Fruit fly (Drosophila melanogaster) whole organism, embryonic: ENCODE data around the gene Ir76b.

Experiments used
- CG10274 ChIP-seq: fragments of 200-800 bp; sonication (Bioruptor generic); optimal IDR thresholded peaks from 3 replicates; lab custom pipeline; 2017; ENCODE audit warnings: missing biosample characterization, mild to moderate bottlenecking, missing genetic modification characterization
- CG11093 ChIP-seq: fragments of 200-800 bp; sonication (Bioruptor generic); IDR thresholded peaks from 3 replicates; pipeline ENCODE4 v1.3.6; 2022; ENCODE audit warnings: missing biosample characterization, missing genetic modification characterization
- CG13287 ChIP-seq: fragments of 200-800 bp; sonication (Bioruptor generic); IDR thresholded peaks from 2 replicates; pipeline ENCODE4 v1.3.6; 2022; ENCODE audit warnings: missing biosample characterization, missing genetic modification characterization; ENCODE audit not compliant: partially characterized antibody
- CG14050 ChIP-seq: fragments of 200-800 bp; sonication (Bioruptor generic); IDR thresholded peaks from 3 replicates; pipeline ENCODE4 v1.3.6; 2022; ENCODE audit warnings: missing biosample characterization, missing genetic modification characterization
- CG16813 ChIP-seq: fragments of 200-800 bp; sonication (Bioruptor generic); IDR thresholded peaks from 3 replicates; pipeline ENCODE4 v1.3.6; 2022; ENCODE audit warnings: missing biosample characterization, missing genetic modification characterization; ENCODE audit not compliant: partially characterized antibody
- CG18011 ChIP-seq: fragments of 200-800 bp; sonication (Bioruptor generic); optimal IDR thresholded peaks from 2 replicates; lab custom pipeline; 2017; ENCODE audit warnings: missing biosample characterization, missing genetic modification characterization, mild to moderate bottlenecking, moderate library complexity, missing genotype
- CG30403 ChIP-seq: fragments of 200-800 bp; sonication (Bioruptor generic); optimal IDR thresholded peaks from 3 replicates; lab custom pipeline; 2016; ENCODE audit warnings: missing biosample characterization, missing genetic modification characterization
- CG4730 ChIP-seq: fragments of 200-800 bp; sonication (Bioruptor generic); IDR thresholded peaks from 2 replicates; pipeline ENCODE4 v1.3.6; 2022; ENCODE audit warnings: missing biosample characterization, missing genetic modification characterization
- CG7963 ChIP-seq: fragments of 200-800 bp; sonication (Bioruptor generic); IDR thresholded peaks from 3 replicates; pipeline ENCODE4 v1.3.6; 2022; ENCODE audit warnings: missing biosample characterization, missing genetic modification characterization; ENCODE audit not compliant: partially characterized antibody
- CG8281 ChIP-seq: fragments of 200-800 bp; sonication (Bioruptor generic); optimal IDR thresholded peaks from 2 replicates; lab custom pipeline; 2018; ENCODE audit warnings: missing biosample characterization, mild to moderate bottlenecking, missing genetic modification characterization, moderate library complexity
- Dad ChIP-seq: fragments of 200-800 bp; sonication (Bioruptor generic); optimal IDR thresholded peaks from 3 replicates; lab custom pipeline; 2016; ENCODE audit warnings: missing biosample characterization, missing genetic modification characterization
- Dip2 ChIP-seq: fragments of 200-800 bp; sonication (Bioruptor generic); IDR thresholded peaks from 2 replicates; pipeline ENCODE4 v1.3.6; 2022; ENCODE audit warnings: missing biosample characterization, missing genetic modification characterization
- Ets65A ChIP-seq: fragments of 200-800 bp; sonication (Bioruptor generic); peaks from one replicate; lab custom pipeline; 2016; ENCODE audit warnings: missing biosample characterization, missing genetic modification characterization
- Fer1 ChIP-seq: fragments of 200-800 bp; sonication (Bioruptor generic); optimal IDR thresholded peaks from 2 replicates; lab custom pipeline; 2017; ENCODE audit warnings: missing biosample characterization, mild to moderate bottlenecking, missing genetic modification characterization
- Hr3 ChIP-seq: fragments of 200-800 bp; sonication (Bioruptor generic); optimal IDR thresholded peaks from 3 replicates; lab custom pipeline; 2016; ENCODE audit warnings: missing biosample characterization, missing genetic modification characterization
- Jarid2 ChIP-seq: fragments of 200-800 bp; sonication (Bioruptor generic); optimal IDR thresholded peaks from 3 replicates; lab custom pipeline; 2017; ENCODE audit warnings: mild to moderate bottlenecking, missing biosample characterization, missing genetic modification reagents, missing genetic modification characterization
- Kr ChIP-seq: fragments of 200-800 bp; sonication (Bioruptor generic); optimal IDR thresholded peaks from 2 replicates; lab custom pipeline; 2017; ENCODE audit warnings: missing biosample characterization, mild to moderate bottlenecking, missing genetic modification characterization
- NC2α ChIP-seq: fragments of 200-800 bp; sonication (Bioruptor generic); optimal IDR thresholded peaks from 2 replicates; lab custom pipeline; 2016; ENCODE audit warnings: missing biosample characterization, missing genetic modification characterization
- Neu2 ChIP-seq: fragments of 200-800 bp; sonication (Bioruptor generic); optimal IDR thresholded peaks from 3 replicates; lab custom pipeline; 2016; ENCODE audit warnings: missing biosample characterization, missing genetic modification characterization, borderline replicate concordance
- Nf-YA ChIP-seq: fragments of 200-800 bp; sonication (Bioruptor generic); IDR thresholded peaks from 2 replicates; pipeline ENCODE4 v1.3.6; 2022; ENCODE audit warnings: missing biosample characterization, missing genetic modification characterization
- Oli ChIP-seq: fragments of 200-800 bp; sonication (Bioruptor generic); optimal IDR thresholded peaks from 2 replicates; lab custom pipeline; 2018; ENCODE audit warnings: missing biosample characterization, mild to moderate bottlenecking, missing genetic modification characterization, moderate library complexity
- Taf1 ChIP-seq: fragments of 200-800 bp; sonication (Bioruptor generic); IDR thresholded peaks from 2 replicates; pipeline ENCODE4 v1.3.6; 2022; ENCODE audit warnings: missing biosample characterization, missing genetic modification characterization
- al ChIP-seq: fragments of 200-800 bp; sonication (Bioruptor generic); IDR thresholded peaks from 2 replicates; pipeline ENCODE4 v1.3.6; 2022; ENCODE audit warnings: missing biosample characterization, missing genetic modification characterization
- amos ChIP-seq: fragments of 200-800 bp; sonication (Bioruptor generic); IDR thresholded peaks from 2 replicates; pipeline ENCODE4 v1.3.6; 2022; ENCODE audit warnings: missing biosample characterization, missing genetic modification characterization; ENCODE audit not compliant: partially characterized antibody
- az2 ChIP-seq: fragments of 200-800 bp; sonication (Bioruptor generic); optimal IDR thresholded peaks from 3 replicates; lab custom pipeline; 2016; ENCODE audit warnings: missing biosample characterization, missing genetic modification characterization
- chn ChIP-seq: fragments of 200-800 bp; sonication (Bioruptor generic); optimal IDR thresholded peaks from 2 replicates; lab custom pipeline; 2016; ENCODE audit warnings: missing biosample characterization, missing genetic modification characterization
- emc ChIP-seq: fragments of 200-800 bp; sonication (Bioruptor generic); optimal IDR thresholded peaks from 2 replicates; lab custom pipeline; 2016; ENCODE audit warnings: missing biosample characterization, missing genetic modification characterization
- gcm2 ChIP-seq: fragments of 200-800 bp; sonication (Bioruptor generic); optimal IDR thresholded peaks from 2 replicates; lab custom pipeline; 2016; ENCODE audit warnings: missing biosample characterization, missing genetic modification characterization
- gsb-n ChIP-seq: fragments of 200-800 bp; sonication (Bioruptor generic); optimal IDR thresholded peaks from 3 replicates; lab custom pipeline; 2018; ENCODE audit warnings: missing biosample characterization, mild to moderate bottlenecking, missing genetic modification characterization
- h ChIP-seq: fragments of >200 bp; optimal IDR thresholded peaks from 2 replicates; lab custom pipeline; 2017
- ind ChIP-seq: fragments of 200-800 bp; sonication (Bioruptor generic); optimal IDR thresholded peaks from 3 replicates; lab custom pipeline; 2016; ENCODE audit warnings: missing biosample characterization, missing genetic modification characterization
- jing ChIP-seq: fragments of 200-800 bp; sonication (Bioruptor generic); optimal IDR thresholded peaks from 2 replicates; lab custom pipeline; 2018; ENCODE audit warnings: missing biosample characterization, mild to moderate bottlenecking, missing genetic modification characterization
- kay ChIP-seq: fragments of 200-800 bp; sonication (Bioruptor generic); optimal IDR thresholded peaks from 2 replicates; lab custom pipeline; 2016; ENCODE audit warnings: missing biosample characterization, missing genetic modification characterization
- lbe ChIP-seq: fragments of 200-800 bp; sonication (Bioruptor generic); optimal IDR thresholded peaks from 2 replicates; lab custom pipeline; 2016; ENCODE audit warnings: missing biosample characterization, mild to moderate bottlenecking, missing genetic modification characterization
- maf-S ChIP-seq: fragments of 200-800 bp; sonication (Bioruptor generic); optimal IDR thresholded peaks from 2 replicates; lab custom pipeline; 2016; ENCODE audit warnings: missing biosample characterization, missing genetic modification characterization
- pfk ChIP-seq: fragments of 200-800 bp; sonication (Bioruptor generic); optimal IDR thresholded peaks from 2 replicates; lab custom pipeline; 2018; ENCODE audit warnings: missing biosample characterization, mild to moderate bottlenecking, missing genetic modification characterization, moderate library complexity
- row ChIP-seq: fragments of 200-800 bp; sonication (Bioruptor generic); IDR thresholded peaks from 3 replicates; pipeline ENCODE4 v1.3.6; 2022; ENCODE audit warnings: missing biosample characterization, missing genetic modification characterization
- sens-2 ChIP-seq: fragments of 200-800 bp; sonication (Bioruptor generic); IDR thresholded peaks from 2 replicates; pipeline ENCODE4 v1.3.6; 2022; ENCODE audit warnings: missing biosample characterization, missing genetic modification characterization
- ssp ChIP-seq: fragments of 200-800 bp; sonication (Bioruptor generic); IDR thresholded peaks from 2 replicates; pipeline ENCODE4 v1.3.6; 2022; ENCODE audit warnings: missing biosample characterization, missing genetic modification characterization
- tll ChIP-seq, 2 experiments: fragments of 200-800 bp in 1 of 2; fragments of >200 bp in 1 of 2; sonication (Bioruptor generic) in 1 of 2; optimal IDR thresholded peaks; 2 replicates each; lab custom pipeline; 2017 to 2019; ENCODE audit warnings: missing biosample characterization in 2 of 2, missing genetic modification characterization in 2 of 2, mild to moderate bottlenecking in 1 of 2, moderate library complexity in 1 of 2

The Ir76b gene

dm6 chr3L:20088755-20089334, 22.5 kb downstream of the Ir76b start, which contains the start of gene sNPF-R (continued):
- TF ChIP-seq lbe (GFP tag; lab: Kevin White, UChicago) (no peak), CG14050 (no peak), Kr (GFP tag; lab: Kevin White, UChicago) (no peak), NC2α (GFP tag; lab: Kevin White, UChicago) (no peak), CG11093 (GFP tag; lab: Robert Waterston, UW) (no peak), CG13287 (GFP tag; lab: Robert Waterston, UW) (peak; percentile 23; the same call in 1 of the 2 replicates), emc (GFP tag; lab: Kevin White, UChicago) (no peak), ind (GFP tag; lab: Kevin White, UChicago) (no peak), al (GFP tag; lab: Robert Waterston, UW) (no peak), Nf-YA (GFP tag; lab: Robert Waterston, UW) (no peak), gsb-n (tag; lab: Kevin White, UChicago) (no peak), az2 (GFP tag; lab: Kevin White, UChicago) (no peak), jing (no peak), pfk (no peak), Fer1 (GFP tag; lab: Kevin White, UChicago) (peak; percentile 32), Taf1 (GFP tag; lab: Robert Waterston, UW) (no peak), Hr3 (GFP tag; lab: Kevin White, UChicago) (no peak), Oli (tag; lab: Kevin White, UChicago) (no peak), CG4730 (GFP tag; lab: Robert Waterston, UW) (no peak), CG7963 (no peak), CG8281 (tag; lab: Kevin White, UChicago) (no peak), CG30403 (no peak), Dip2 (GFP tag; lab: Robert Waterston, UW) (no peak), Neu2 (GFP tag; lab: Kevin White, UChicago) (no peak), chn (GFP tag; lab: Kevin White, UChicago) (no peak), amos (GFP tag; lab: Robert Waterston, UW) (peak; percentile 40; the same call in 1 of the 2 replicates), Dad (GFP tag; lab: Kevin White, UChicago) (no peak), CG16813 (GFP tag; lab: Robert Waterston, UW) (no peak), h (lab: Kevin White, UChicago) (no peak), row (no peak), Jarid2 (GFP tag; lab: Kevin White, UChicago) (peak; percentile 76), maf-S (GFP tag; lab: Kevin White, UChicago) (no peak), CG10274 (GFP tag; lab: Kevin White, UChicago) (no peak), tll (GFP tag; optimal IDR thresholded peaks at IDR 0.05; lab: Kevin White, UChicago) (no peak), ssp (GFP tag; lab: Robert Waterston, UW) (no peak)

- TF ChIP-seq kay (no peak), Ets65A (GFP tag; lab: Kevin White, UChicago) (peak; percentile 91), gcm2 (no peak), sens-2 (GFP tag; lab: Robert Waterston, UW) (no peak), CG18011 (GFP tag; lab: Kevin White, UChicago) (no peak)
Measured at dm6 chr3L:20085035-20085434, 26.3 kb downstream of the Ir76b start.
